Fruit fly (Drosophila melanogaster): ENCODE results near the gene Ncoa6.

The Ncoa6 gene

dm6 chr2L:5271081-5271480 is 55.4 kb downstream of the Ncoa6 start, which contains the start of gene tkv (continued):
- no peak for TF ChIP-seq CG30020 (tag; optimal IDR thresholded peaks at IDR 0.05)
- TF ChIP-seq Dp (GFP tag; optimal IDR thresholded peaks at IDR 0.05) = peak; percentile 29
- no peak for TF ChIP-seq bab2 (GFP tag; optimal IDR thresholded peaks at IDR 0.05)
- no peak for TF ChIP-seq CG3838 (GFP tag; optimal IDR thresholded peaks at IDR 0.05)
- TF ChIP-seq sug (tag; optimal IDR thresholded peaks at IDR 0.05) = no peak
- TF ChIP-seq tx (GFP tag; optimal IDR thresholded peaks at IDR 0.05) = no peak
- TF ChIP-seq MESR4 (GFP tag; optimal IDR thresholded peaks at IDR 0.05) = peak; percentile 68
- TF ChIP-seq CG5245 (GFP tag; optimal IDR thresholded peaks at IDR 0.05) = no peak
- TF ChIP-seq CG3163 (GFP tag; optimal IDR thresholded peaks at IDR 0.05) = no peak
- TF ChIP-seq salm (tag; optimal IDR thresholded peaks at IDR 0.05) = no peak
- TF ChIP-seq corto (GFP tag; optimal IDR thresholded peaks at IDR 0.05) = no peak
- no peak for TF ChIP-seq HLHmδ (GFP tag; optimal IDR thresholded peaks at IDR 0.05)
- TF ChIP-seq sim (GFP tag; IDR thresholded peaks at IDR 0.05) = no peak
- TF ChIP-seq bcd (GFP tag; optimal IDR thresholded peaks at IDR 0.05) = no peak
- no peak for TF ChIP-seq CG33557 (GFP tag; optimal IDR thresholded peaks at IDR 0.05)
- TF ChIP-seq gro (GFP tag; optimal IDR thresholded peaks at IDR 0.05) = no peak
- TF ChIP-seq Lhr (GFP tag; optimal IDR thresholded peaks at IDR 0.05) = no peak
- no peak for TF ChIP-seq CG16779 (GFP tag; IDR thresholded peaks at IDR 0.05)
- no peak for TF ChIP-seq CG15514 (GFP tag; optimal IDR thresholded peaks at IDR 0.05)
- TF ChIP-seq CG10274 (GFP tag; optimal IDR thresholded peaks at IDR 0.05) = no peak
- TF ChIP-seq trh (GFP tag; optimal IDR thresholded peaks at IDR 0.05) = no peak
- TF ChIP-seq oc (tag; optimal IDR thresholded peaks at IDR 0.05) = no peak
- no peak for TF ChIP-seq Ets97D (GFP tag; optimal IDR thresholded peaks at IDR 0.05)
- no peak for TF ChIP-seq dpn (GFP tag; optimal IDR thresholded peaks at IDR 0.05)
- TF ChIP-seq CG4328 (GFP tag; optimal IDR thresholded peaks at IDR 0.05) = no peak
- TF ChIP-seq B-H1 (GFP tag; IDR thresholded peaks at IDR 0.05) = no peak
- peak; percentile 14 for TF ChIP-seq CG2116 (GFP tag; optimal IDR thresholded peaks at IDR 0.05)
- TF ChIP-seq Spps (tag; optimal IDR thresholded peaks at IDR 0.05) = no peak
- TF ChIP-seq Dll (GFP tag; IDR thresholded peaks at IDR 0.05; ENCODE audit: partially characterized antibody) = peak; percentile 88
- TF ChIP-seq schlank (tag; optimal IDR thresholded peaks at IDR 0.05) = no peak
- no peak for TF ChIP-seq wdn (GFP tag; IDR thresholded peaks at IDR 0.05)
- no peak for TF ChIP-seq CG7987 (GFP tag; optimal IDR thresholded peaks at IDR 0.05)
- no peak for TF ChIP-seq Nf-YB (GFP tag; optimal IDR thresholded peaks at IDR 0.05)
- TF ChIP-seq stwl (tag; optimal IDR thresholded peaks at IDR 0.05) = peak; percentile 46
- no peak for TF ChIP-seq CG7786 (GFP tag; optimal IDR thresholded peaks at IDR 0.05)
- TF ChIP-seq Hr78 (GFP tag; optimal IDR thresholded peaks at IDR 0.05) = no peak
- TF ChIP-seq CG10321 (GFP tag; IDR thresholded peaks at IDR 0.05) = no peak
- no peak for TF ChIP-seq wek (GFP tag; optimal IDR thresholded peaks at IDR 0.05)
- no peak for TF ChIP-seq Dip2 (GFP tag; IDR thresholded peaks at IDR 0.05)
- no peak for TF ChIP-seq sens (GFP tag)
- TF ChIP-seq CG11398 (GFP tag; optimal IDR thresholded peaks at IDR 0.05) = no peak
- TF ChIP-seq CG1529 (GFP tag; optimal IDR thresholded peaks at IDR 0.05) = no peak
- TF ChIP-seq CG2129 (GFP tag; IDR thresholded peaks at IDR 0.05; ENCODE audit: partially characterized antibody) = peak; percentile 80
- no peak for TF ChIP-seq CG12769 (tag; optimal IDR thresholded peaks at IDR 0.05)
- TF ChIP-seq Ssrp (tag; optimal IDR thresholded peaks at IDR 0.05) = no peak
- TF ChIP-seq CG7745 (tag; optimal IDR thresholded peaks at IDR 0.05) = no peak
- no peak for TF ChIP-seq CG14667 (GFP tag; IDR thresholded peaks at IDR 0.05)
- no peak for TF ChIP-seq emc (GFP tag; optimal IDR thresholded peaks at IDR 0.05)
- TF ChIP-seq eve (GFP tag; optimal IDR thresholded peaks at IDR 0.05) = no peak
- no peak for TF ChIP-seq ATbp (GFP tag; optimal IDR thresholded peaks at IDR 0.05)
- peak; percentile 10; the same call in 1 of the 2 replicates for TF ChIP-seq CG14014 (GFP tag; IDR thresholded peaks at IDR 0.05)

Data from whole organism, embryonic.